Fruit fly (Drosophila melanogaster): ENCODE measurements around the gene in.
A peak's percentile ranks its signal among the peaks of the same experiment; 100 is the strongest.

The in gene

dm6 chr3L:20387843-20388163 lies 20.8 kb downstream of the in start:
- TF ChIP-seq topi (GFP tag; optimal IDR thresholded peaks at IDR 0.05) (no peak), CG10669 (GFP tag; optimal IDR thresholded peaks at IDR 0.05) (no peak), CG15336 (GFP tag; IDR thresholded peaks at IDR 0.05) (no peak), Ets21C (GFP tag; optimal IDR thresholded peaks at IDR 0.05) (no peak), CG3032 (tag; optimal IDR thresholded peaks at IDR 0.05) (no peak), CG1621 (tag; optimal IDR thresholded peaks at IDR 0.05) (peak; percentile 3), Ets96B (tag; optimal IDR thresholded peaks at IDR 0.05) (no peak), CG6163 (GFP tag; IDR thresholded peaks at IDR 0.05) (no peak), spab (GFP tag; optimal IDR thresholded peaks at IDR 0.05) (peak; percentile 18), CG31627 (GFP tag; optimal IDR thresholded peaks at IDR 0.05) (no peak), Eip78C (GFP tag) (peak; percentile 27), CG6276 (GFP tag; optimal IDR thresholded peaks at IDR 0.05) (peak; percentile 43), Sox14 (GFP tag; optimal IDR thresholded peaks at IDR 0.05) (no peak), CG11294 (GFP tag; IDR thresholded peaks at IDR 0.05) (no peak), fkh (GFP tag; optimal IDR thresholded peaks at IDR 0.05) (no peak), net (GFP tag; optimal IDR thresholded peaks at IDR 0.05) (no peak), CG3919 (GFP tag; optimal IDR thresholded peaks at IDR 0.05) (no peak), CG8119 (GFP tag; IDR thresholded peaks at IDR 0.05) (0 out of 3 replicates have a peak, but pooled peaks have one; percentile 16), CG11762 (GFP tag; optimal IDR thresholded peaks at IDR 0.05; ENCODE audit: insufficient read depth) (no peak), fd59A (GFP tag; optimal IDR thresholded peaks at IDR 0.05) (no peak), CG8632 (GFP tag; optimal IDR thresholded peaks at IDR 0.05) (no peak), salr (GFP tag; optimal IDR thresholded peaks at IDR 0.05) (no peak), Lpt (GFP tag; optimal IDR thresholded peaks at IDR 0.05) (no peak), Gug (GFP tag; IDR thresholded peaks at IDR 0.05) (no peak), CG34406 (GFP tag; optimal IDR thresholded peaks at IDR 0.05) (no peak), CG32006 (GFP tag; optimal IDR thresholded peaks at IDR 0.05) (no peak), Met (GFP tag; optimal IDR thresholded peaks at IDR 0.05) (no peak), CG9139 (GFP tag; optimal IDR thresholded peaks at IDR 0.05) (peak; percentile 49), ss (GFP tag; optimal IDR thresholded peaks at IDR 0.05) (peak in 1 of 2 experiments; percentile 68), fd85E (GFP tag; optimal IDR thresholded peaks at IDR 0.05) (no peak), CG6854 (GFP tag; optimal IDR thresholded peaks at IDR 0.05) (no peak), CG6808 (GFP tag; optimal IDR thresholded peaks at IDR 0.05) (peak; percentile 62), Smox (GFP tag; optimal IDR thresholded peaks at IDR 0.05) (no peak), CG8319 (GFP tag; optimal IDR thresholded peaks at IDR 0.05) (no peak), dac (GFP tag; optimal IDR thresholded peaks at IDR 0.05) (no peak)

dm6 chr3L:20388983-20389382 lies 22.0 kb downstream of the in start:
- TF ChIP-seq vri (GFP tag; optimal IDR thresholded peaks at IDR 0.05): peak; percentile 63
- TF ChIP-seq Sox14 (GFP tag; optimal IDR thresholded peaks at IDR 0.05): peak; percentile 16
- peak; percentile 26 for TF ChIP-seq esn (GFP tag; optimal IDR thresholded peaks at IDR 0.05)
- no peak for TF ChIP-seq lz (GFP tag; optimal IDR thresholded peaks at IDR 0.05)
- peak; percentile 3 for TF ChIP-seq CG8319 (GFP tag; optimal IDR thresholded peaks at IDR 0.05)
- TF ChIP-seq Hr39 (GFP tag; optimal IDR thresholded peaks at IDR 0.05): peak; percentile 24
- peak; percentile 25 for TF ChIP-seq CG31627 (GFP tag; optimal IDR thresholded peaks at IDR 0.05)
- no peak for TF ChIP-seq OdsH (GFP tag; optimal IDR thresholded peaks at IDR 0.05)
- peak; percentile 41 for TF ChIP-seq Eip78C (GFP tag)
- peak; percentile 51 for TF ChIP-seq fkh (GFP tag; optimal IDR thresholded peaks at IDR 0.05)
- TF ChIP-seq svp (GFP tag): peak; percentile 91
- no peak for TF ChIP-seq CG16779 (tag; optimal IDR thresholded peaks at IDR 0.05)

Data from whole organism, prepupa.